Fruit fly (Drosophila melanogaster): ENCODE measurements around the gene CCT7.
A peak's percentile ranks its signal among the peaks of the same experiment; 100 is the strongest.

The CCT7 gene

dm6 chr3R:8847096-8847639 is 45.8 kb downstream of the CCT7 start (continued):
- TF ChIP-seq Hr39 (GFP tag; optimal IDR thresholded peaks at IDR 0.05) (peak; percentile 52), Gug (GFP tag; IDR thresholded peaks at IDR 0.05) (no peak), pdm3 (GFP tag; optimal IDR thresholded peaks at IDR 0.05) (peak; percentile 66), CG34406 (GFP tag; optimal IDR thresholded peaks at IDR 0.05) (peak; percentile 52), CG11902 (GFP tag; optimal IDR thresholded peaks at IDR 0.05) (peak; percentile 49), CG1621 (tag; optimal IDR thresholded peaks at IDR 0.05) (peak; percentile 46), CG10669 (GFP tag; optimal IDR thresholded peaks at IDR 0.05) (peak; percentile 59), vri (GFP tag; optimal IDR thresholded peaks at IDR 0.05) (no peak), Sox102F (GFP tag; optimal IDR thresholded peaks at IDR 0.05) (peak; percentile 50), CG11762 (GFP tag; optimal IDR thresholded peaks at IDR 0.05; ENCODE audit: insufficient read depth) (peak; percentile 22), eg (GFP tag; IDR thresholded peaks at IDR 0.05) (peak; percentile 56; the same call in 1 of the 3 replicates), CG15336 (GFP tag; IDR thresholded peaks at IDR 0.05) (peak; percentile 55), Eip93F (GFP tag; optimal IDR thresholded peaks at IDR 0.05) (no peak), cyc (GFP tag; optimal IDR thresholded peaks at IDR 0.05) (peak; percentile 36), Eip78C (GFP tag) (peak; percentile 83)

DNA sequence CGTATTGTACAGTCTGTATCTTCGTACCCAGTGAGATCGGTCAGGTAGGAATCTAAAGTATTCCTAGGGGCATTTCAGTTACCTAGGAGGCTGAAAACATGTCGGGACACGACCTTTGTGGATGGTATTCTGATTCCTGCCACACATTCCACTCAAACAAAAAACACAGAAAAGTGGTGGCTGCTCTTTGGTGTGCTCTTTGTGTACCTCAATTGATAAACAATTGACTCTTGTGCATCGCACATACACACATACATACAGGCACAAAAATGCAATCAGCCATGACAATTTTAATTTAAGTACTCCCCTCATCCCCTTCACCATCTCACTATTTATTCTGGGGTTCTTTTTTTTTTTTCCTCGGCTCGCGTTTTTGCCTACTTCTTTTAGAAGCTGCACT is 46.8 kb downstream of the CCT7 start:
- no peak for TF ChIP-seq CG3032 (tag; optimal IDR thresholded peaks at IDR 0.05)
- TF ChIP-seq CG9139 (GFP tag; optimal IDR thresholded peaks at IDR 0.05), result no peak
- TF ChIP-seq CG31627 (GFP tag; optimal IDR thresholded peaks at IDR 0.05), result no peak
- no peak for TF ChIP-seq CG8632 (GFP tag; optimal IDR thresholded peaks at IDR 0.05)
- TF ChIP-seq Eip93F (GFP tag; optimal IDR thresholded peaks at IDR 0.05), result no peak
- TF ChIP-seq CG8319 (GFP tag; optimal IDR thresholded peaks at IDR 0.05), result no peak
- no peak for TF ChIP-seq Smox (GFP tag; optimal IDR thresholded peaks at IDR 0.05)
- no peak for TF ChIP-seq CG3919 (GFP tag; optimal IDR thresholded peaks at IDR 0.05)
- no peak for TF ChIP-seq CG15336 (GFP tag; IDR thresholded peaks at IDR 0.05)
- TF ChIP-seq topi (GFP tag; optimal IDR thresholded peaks at IDR 0.05), result no peak

dm6 chr3R:8849373-8850228 is 48.2 kb downstream of the CCT7 start:
- peak; percentile 45 for TF ChIP-seq Smox (GFP tag; optimal IDR thresholded peaks at IDR 0.05)
- peak; percentile 54 for TF ChIP-seq cyc (GFP tag; optimal IDR thresholded peaks at IDR 0.05)
- peak; percentile 61 for TF ChIP-seq CG10631 (GFP tag; optimal IDR thresholded peaks at IDR 0.05)
- peak; percentile 59 for TF ChIP-seq CG1621 (tag; optimal IDR thresholded peaks at IDR 0.05)
- TF ChIP-seq Sox14 (GFP tag; optimal IDR thresholded peaks at IDR 0.05), result peak; percentile 50
- no peak for TF ChIP-seq CG6854 (GFP tag; optimal IDR thresholded peaks at IDR 0.05)
- TF ChIP-seq achi (GFP tag; optimal IDR thresholded peaks at IDR 0.05), result peak; percentile 62
- peak; percentile 74 for TF ChIP-seq eg (GFP tag; IDR thresholded peaks at IDR 0.05)
- peak; percentile 48 for TF ChIP-seq topi (GFP tag; optimal IDR thresholded peaks at IDR 0.05)
- peak; percentile 64 for TF ChIP-seq CG10669 (GFP tag; optimal IDR thresholded peaks at IDR 0.05)
- peak; percentile 49 for TF ChIP-seq CG31627 (GFP tag; optimal IDR thresholded peaks at IDR 0.05)
- peak; percentile 35 for TF ChIP-seq CG7368 (GFP tag; optimal IDR thresholded peaks at IDR 0.05)
- peak; percentile 58 for TF ChIP-seq net (GFP tag; optimal IDR thresholded peaks at IDR 0.05)
- TF ChIP-seq Gug (GFP tag; IDR thresholded peaks at IDR 0.05), result peak; percentile 48; the same call in 1 of the 2 replicates
- peak; percentile 83 for TF ChIP-seq svp (GFP tag)
- TF ChIP-seq vri (GFP tag; optimal IDR thresholded peaks at IDR 0.05), result no peak
- peak in 1 of 2 experiments; percentile 50 for TF ChIP-seq ss (GFP tag; optimal IDR thresholded peaks at IDR 0.05)
- TF ChIP-seq OdsH (GFP tag; optimal IDR thresholded peaks at IDR 0.05), result peak; percentile 54
- no peak for TF ChIP-seq Ets21C (GFP tag; optimal IDR thresholded peaks at IDR 0.05)
- TF ChIP-seq CG8319 (GFP tag; optimal IDR thresholded peaks at IDR 0.05), result peak; percentile 23
- TF ChIP-seq Hr38 (GFP tag; optimal IDR thresholded peaks at IDR 0.05), result no peak
- TF ChIP-seq CG3032 (tag; optimal IDR thresholded peaks at IDR 0.05), result peak; percentile 35
- peak; percentile 43 for TF ChIP-seq CG6808 (GFP tag; optimal IDR thresholded peaks at IDR 0.05)
- TF ChIP-seq CG16779 (tag; optimal IDR thresholded peaks at IDR 0.05), result no peak
- TF ChIP-seq spab (GFP tag; optimal IDR thresholded peaks at IDR 0.05), result peak; percentile 55
- peak; percentile 49 for TF ChIP-seq CG34406 (GFP tag; optimal IDR thresholded peaks at IDR 0.05)
- TF ChIP-seq Hr39 (GFP tag; optimal IDR thresholded peaks at IDR 0.05), result peak; percentile 49
- no peak for TF ChIP-seq Blimp-1 (GFP tag; optimal IDR thresholded peaks at IDR 0.05)
- peak; percentile 64 for TF ChIP-seq Eip75B (GFP tag; optimal IDR thresholded peaks at IDR 0.05)
- TF ChIP-seq Ets96B (tag; optimal IDR thresholded peaks at IDR 0.05), result peak; percentile 69
- TF ChIP-seq dsx (GFP tag; optimal IDR thresholded peaks at IDR 0.05; ENCODE audit: poor library complexity, severe bottlenecking), result peak; percentile 42
- peak; percentile 68 for TF ChIP-seq CG3919 (GFP tag; optimal IDR thresholded peaks at IDR 0.05)
- peak; percentile 63 for TF ChIP-seq esn (GFP tag; optimal IDR thresholded peaks at IDR 0.05)
- peak; percentile 73 for TF ChIP-seq CG32006 (GFP tag; optimal IDR thresholded peaks at IDR 0.05)
- peak; percentile 60 for TF ChIP-seq Sox102F (GFP tag; optimal IDR thresholded peaks at IDR 0.05)
